Worm (Caenorhabditis elegans): Measurements from ENCODE around the gene txt-8.

Gene txt-8

DNA sequence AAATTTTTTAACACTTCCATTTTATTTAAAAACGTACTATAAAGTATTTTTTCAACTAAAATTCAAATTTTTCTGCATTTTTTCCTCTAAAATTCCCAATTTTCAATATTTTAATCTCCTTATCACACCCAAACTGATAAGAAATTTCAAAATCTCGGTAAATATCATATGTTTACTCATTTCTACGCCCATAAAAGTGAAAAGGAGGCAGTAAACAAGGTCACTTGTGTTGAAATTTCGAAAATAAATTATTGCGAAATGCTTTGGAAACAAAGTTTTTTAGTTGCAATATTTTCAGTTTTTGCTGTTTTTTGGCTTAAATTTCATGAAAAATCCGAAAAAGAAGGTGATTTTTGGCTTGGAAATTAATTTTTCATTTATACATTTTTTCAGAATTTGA, 42.6 kb upstream of the txt-8 start, which contains the start of gene C08E8.4 (continued):
- no peak for TF ChIP-seq egl-43 (GFP tag; IDR thresholded peaks at IDR 0.05)
- TF ChIP-seq fkh-10 (GFP tag; optimal IDR thresholded peaks at IDR 0.05) = no peak
- no peak for TF ChIP-seq nhr-42 (GFP tag; IDR thresholded peaks at IDR 0.05)
- no peak for TF ChIP-seq nhr-41 (GFP tag; IDR thresholded peaks at IDR 0.05)
- TF ChIP-seq mep-1 (tag; optimal IDR thresholded peaks at IDR 0.05) = peak; percentile 10
- TF ChIP-seq php-3 (GFP tag; IDR thresholded peaks at IDR 0.05) = peak; percentile 64; the same call in 1 of the 2 replicates
- no peak for TF ChIP-seq daf-12 (tag; optimal IDR thresholded peaks at IDR 0.05)
- no peak for TF ChIP-seq ZK546.5 (tag; optimal IDR thresholded peaks at IDR 0.05)
- TF ChIP-seq zfp-3 (GFP tag; conservative IDR thresholded peaks at IDR 0.05) = no peak
- no peak for TF ChIP-seq arid-1 (GFP tag; conservative IDR thresholded peaks at IDR 0.05)
- no peak for TF ChIP-seq gei-8 (GFP tag; optimal IDR thresholded peaks at IDR 0.05)
- TF ChIP-seq dve-1 (tag; optimal IDR thresholded peaks at IDR 0.05; ENCODE audit: insufficient read depth) = peak; percentile 72
- no peak for TF ChIP-seq dmd-6 (GFP tag; IDR thresholded peaks at IDR 0.05)
- no peak for TF ChIP-seq lin-38 (GFP tag; IDR thresholded peaks at IDR 0.05)
- TF ChIP-seq hlh-30 (tag; optimal IDR thresholded peaks at IDR 0.05; ENCODE audit: insufficient read depth) = peak; percentile 35
- TF ChIP-seq Y5F2A.4 (GFP tag; optimal IDR thresholded peaks at IDR 0.05) = no peak
- TF ChIP-seq nhr-6 (tag; optimal IDR thresholded peaks at IDR 0.05) = no peak
- TF ChIP-seq ces-1 (GFP tag; optimal IDR thresholded peaks at IDR 0.05) = no peak
- TF ChIP-seq lin-29 (GFP tag; IDR thresholded peaks at IDR 0.05) = no peak
- TF ChIP-seq F10B5.3 (tag; optimal IDR thresholded peaks at IDR 0.05) = no peak
- no peak for TF ChIP-seq unc-39 (tag; optimal IDR thresholded peaks at IDR 0.05)
- TF ChIP-seq nhr-237 (tag; optimal IDR thresholded peaks at IDR 0.05) = no peak
- no peak for TF ChIP-seq D1046.2 (GFP tag; IDR thresholded peaks at IDR 0.05)
- TF ChIP-seq T20F7.1 (GFP tag; optimal IDR thresholded peaks at IDR 0.05) = no peak
- no peak for TF ChIP-seq Y48G9A.11 (GFP tag; IDR thresholded peaks at IDR 0.05)
- no peak for TF ChIP-seq aha-1 (tag)
- no peak for TF ChIP-seq duxl-1 (tag; optimal IDR thresholded peaks at IDR 0.05; ENCODE audit: poor library complexity)
- no peak for TF ChIP-seq lin-15B (tag; optimal IDR thresholded peaks at IDR 0.05)
- no peak for TF ChIP-seq zag-1 (tag; optimal IDR thresholded peaks at IDR 0.05)
- TF ChIP-seq nhr-28 (tag; optimal IDR thresholded peaks at IDR 0.05) = peak; percentile 29
- no peak for TF ChIP-seq saeg-2 (GFP tag; IDR thresholded peaks at IDR 0.05)
- no peak for TF ChIP-seq F49E8.2 (tag; optimal IDR thresholded peaks at IDR 0.05; ENCODE audit: borderline replicate concordance)
- no peak for TF ChIP-seq madf-9 (GFP tag; conservative IDR thresholded peaks at IDR 0.05)
- TF ChIP-seq ZK337.2 (GFP tag; IDR thresholded peaks at IDR 0.05) = no peak
- TF ChIP-seq ztf-7 (tag; optimal IDR thresholded peaks at IDR 0.05) = no peak
- no peak for TF ChIP-seq daf-19 (GFP tag; conservative IDR thresholded peaks at IDR 0.05)
- TF ChIP-seq mdl-1 (tag; optimal IDR thresholded peaks at IDR 0.05) = no peak
- no peak for TF ChIP-seq daf-16 (GFP tag; optimal IDR thresholded peaks at IDR 0.05)
- TF ChIP-seq daf-16 (tag; optimal IDR thresholded peaks at IDR 0.05) = peak; percentile 100
- TF ChIP-seq vab-7 (GFP tag; IDR thresholded peaks at IDR 0.05) = no peak
- no peak for TF ChIP-seq ama-1 (optimal IDR thresholded peaks at IDR 0.05)
- no peak for TF ChIP-seq skn-1 (tag; optimal IDR thresholded peaks at IDR 0.05)

DNA sequence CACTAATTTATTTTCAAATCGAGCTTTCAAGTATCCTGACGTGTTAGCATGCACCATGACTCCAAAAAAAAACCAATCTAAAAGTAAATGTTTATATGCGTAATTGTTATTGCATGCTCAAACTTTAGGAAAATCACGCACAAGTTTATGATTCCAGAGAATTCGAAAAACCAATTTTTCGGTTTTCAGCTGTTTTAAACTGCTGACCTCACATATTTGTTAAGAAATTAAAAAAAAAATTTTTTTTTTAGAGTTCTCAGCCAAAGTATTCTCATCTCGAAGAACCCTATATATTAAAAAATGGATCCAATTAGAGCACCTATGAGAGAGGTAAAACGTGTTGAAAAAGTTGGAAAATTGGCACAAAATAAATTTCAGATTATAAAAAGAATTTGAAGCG, 40.0 kb upstream of the txt-8 start, which contains the start of gene Y51A2B.2:
Y51A2B.2 (plus strand) TSS at position 301 of the 400 bp plus-strand sequence.
- TF ChIP-seq mxl-3 (GFP tag; optimal IDR thresholded peaks at IDR 0.05) (no peak), ces-1 (GFP tag; optimal IDR thresholded peaks at IDR 0.05) (no peak), php-3 (GFP tag; IDR thresholded peaks at IDR 0.05) (no peak), nhr-76 (tag; optimal IDR thresholded peaks at IDR 0.05) (no peak), cey-2 (tag; optimal IDR thresholded peaks at IDR 0.05; ENCODE audit: borderline replicate concordance, insufficient read depth) (no peak), jun-1 (tag; optimal IDR thresholded peaks at IDR 0.05) (no peak), nhr-42 (GFP tag; IDR thresholded peaks at IDR 0.05) (no peak), zip-2 (tag; optimal IDR thresholded peaks at IDR 0.05) (no peak)
